Worm (Caenorhabditis elegans) whole organism, young adult: ENCODE data around the gene F13A7.7.
A peak's percentile ranks its signal among the peaks of the same experiment; 100 is the strongest.

ENCODE experiments used
- B0035.1 ChIP-seq: sonication (generic microtip); optimal IDR thresholded peaks from 2 replicates; lab custom pipeline; 2016; ENCODE audit warnings: missing genetic modification characterization, mild to moderate bottlenecking, missing compliant biosample characterization, missing genotype, missing genetic modification reagents
- B0336.3 ChIP-seq: fragments of 200-800 bp; sonication (Bioruptor generic); IDR thresholded peaks from 2 replicates; pipeline ENCODE4 v1.3.6; 2022; ENCODE audit warnings: missing genetic modification characterization, missing compliant biosample characterization
- C17E4.6 ChIP-seq: fragments of 200-800 bp; sonication (Bioruptor generic); IDR thresholded peaks from 2 replicates; pipeline ENCODE4 v1.3.6; 2022; ENCODE audit warnings: missing genetic modification reagents, missing genetic modification characterization, missing compliant biosample characterization
- D2030.7 ChIP-seq: fragments of 200-800 bp; sonication (Bioruptor generic); IDR thresholded peaks from 2 replicates; pipeline ENCODE4 v1.3.6; 2022; ENCODE audit warnings: missing genetic modification reagents, missing genetic modification characterization, missing compliant biosample characterization
- F10E7.11 ChIP-seq: sonication (generic microtip); optimal IDR thresholded peaks from 2 replicates; lab custom pipeline; 2017; ENCODE audit warnings: mild to moderate bottlenecking, missing genetic modification characterization, moderate library complexity, missing compliant biosample characterization
- F33H1.4 ChIP-seq: fragments of 200-800 bp; sonication (Bioruptor generic); IDR thresholded peaks from 2 replicates; pipeline ENCODE4 v1.3.6; 2022; ENCODE audit warnings: missing genetic modification reagents, missing genetic modification characterization, missing compliant biosample characterization
- F37B4.10 ChIP-seq: fragments of 200-800 bp; sonication (Bioruptor generic); IDR thresholded peaks from 2 replicates; pipeline ENCODE4 v1.3.6; 2022; ENCODE audit warnings: missing genetic modification characterization, missing compliant biosample characterization
- K12H6.12 ChIP-seq: fragments of 200-800 bp; sonication (Bioruptor generic); optimal IDR thresholded peaks from 2 replicates; lab custom pipeline; 2018; ENCODE audit warnings: mild to moderate bottlenecking, missing genetic modification characterization, missing compliant biosample characterization
- Y56A3A.18 ChIP-seq: fragments of 200-800 bp; sonication (Bioruptor generic); IDR thresholded peaks from 2 replicates; pipeline ENCODE4 v1.3.6; 2022; ENCODE audit warnings: missing genetic modification reagents, missing genetic modification characterization, missing compliant biosample characterization
- ZK185.1 ChIP-seq: sonication (generic microtip); optimal IDR thresholded peaks from 2 replicates; lab custom pipeline; 2016; ENCODE audit warnings: mild to moderate bottlenecking, missing genetic modification characterization, missing compliant biosample characterization; ENCODE audit not compliant: poor library complexity, severe bottlenecking
- akir-1 ChIP-seq: fragments of 200-800 bp; sonication (Bioruptor generic); optimal IDR thresholded peaks from 2 replicates; lab custom pipeline; 2018; ENCODE audit warnings: mild to moderate bottlenecking, missing genetic modification characterization, moderate library complexity, missing compliant biosample characterization
- ama-1 ChIP-seq, 3 experiments: fragments of 150-350 bp in 1 of 3; sonication (generic microtip) in 2 of 3; optimal IDR thresholded peaks; 2 replicates each; lab custom pipeline; 2014 to 2018; ENCODE audit warnings: missing biosample characterization in 2 of 3, missing genetic modification characterization in 2 of 3, missing genetic modification reagents in 2 of 3
- atf-7 ChIP-seq: sonication (generic microtip); optimal IDR thresholded peaks from 2 replicates; lab custom pipeline; 2017; ENCODE audit warnings: mild to moderate bottlenecking, missing genetic modification characterization, missing compliant biosample characterization
- athp-1 ChIP-seq: sonication (generic microtip); optimal IDR thresholded peaks from 2 replicates; lab custom pipeline; 2017; ENCODE audit warnings: mild to moderate bottlenecking, missing genetic modification characterization, missing compliant biosample characterization
- attf-5 ChIP-seq: fragments of 200-800 bp; sonication (Bioruptor generic); optimal IDR thresholded peaks from 2 replicates; lab custom pipeline; 2018; ENCODE audit warnings: mild to moderate bottlenecking, missing genetic modification characterization, missing compliant biosample characterization
- ceh-58 ChIP-seq: fragments of 200-800 bp; sonication (Bioruptor generic); IDR thresholded peaks from 2 replicates; pipeline ENCODE4 v1.3.6; 2022; ENCODE audit warnings: missing genetic modification characterization, missing compliant biosample characterization
- ceh-91 ChIP-seq: fragments of 200-800 bp; sonication (Bioruptor generic); IDR thresholded peaks from 2 replicates; pipeline ENCODE4 v1.3.6; 2022; ENCODE audit warnings: missing genetic modification reagents, missing genetic modification characterization, missing compliant biosample characterization
- chd-7 ChIP-seq: sonication (generic microtip); optimal IDR thresholded peaks from 2 replicates; lab custom pipeline; 2016; ENCODE audit warnings: mild to moderate bottlenecking, missing genetic modification characterization, moderate library complexity, missing compliant biosample characterization
- dpff-1 ChIP-seq: sonication (generic microtip); optimal IDR thresholded peaks from 2 replicates; lab custom pipeline; 2017; ENCODE audit warnings: mild to moderate bottlenecking, missing genetic modification characterization, missing compliant biosample characterization
- dpl-1 ChIP-seq: fragments of 150-350 bp; optimal IDR thresholded peaks from 2 replicates; lab custom pipeline; 2014; ENCODE audit warnings: missing biosample characterization, missing genetic modification reagents, missing genetic modification characterization
- egl-18 ChIP-seq: fragments of 200-800 bp; sonication (Bioruptor generic); IDR thresholded peaks from 2 replicates; pipeline ENCODE4 v1.3.6; 2022; ENCODE audit warnings: missing genetic modification reagents, missing genetic modification characterization, missing compliant biosample characterization
- ets-4 ChIP-seq: fragments of 200-800 bp; sonication (Bioruptor generic); optimal IDR thresholded peaks from 2 replicates; lab custom pipeline; 2018; ENCODE audit warnings: mild to moderate bottlenecking, missing genetic modification characterization, missing compliant biosample characterization
- hmg-20 ChIP-seq: fragments of 200-800 bp; sonication (Bioruptor generic); IDR thresholded peaks from 2 replicates; pipeline ENCODE4 v1.3.6; 2022; ENCODE audit warnings: missing genetic modification reagents, missing genetic modification characterization, missing compliant biosample characterization
- let-526 ChIP-seq: fragments of 200-800 bp; sonication (Bioruptor generic); IDR thresholded peaks from 2 replicates; pipeline ENCODE4 v1.3.6; 2022; ENCODE audit warnings: missing genetic modification reagents, missing genetic modification characterization, missing compliant biosample characterization
- lin-35 ChIP-seq, 3 experiments: fragments of 150-350 bp in 2 of 3; sonication (generic microtip) in 1 of 3; optimal IDR thresholded peaks; 2 replicates each; lab custom pipeline; 2014 to 2018; ENCODE audit warnings: missing biosample characterization in 3 of 3, missing genetic modification characterization in 3 of 3, missing genetic modification reagents in 3 of 3
- lin-54 ChIP-seq: fragments of 200-800 bp; sonication (Bioruptor generic); optimal IDR thresholded peaks from 2 replicates; lab custom pipeline; 2018; ENCODE audit warnings: mild to moderate bottlenecking, missing genetic modification characterization, missing compliant biosample characterization
- lsl-1 ChIP-seq: fragments of 200-800 bp; sonication (Bioruptor generic); optimal IDR thresholded peaks from 2 replicates; lab custom pipeline; 2018; ENCODE audit warnings: mild to moderate bottlenecking, missing genetic modification characterization, moderate library complexity, missing compliant biosample characterization
- madf-6 ChIP-seq: fragments of 200-800 bp; sonication (Bioruptor generic); IDR thresholded peaks from 2 replicates; pipeline ENCODE4 v1.3.6; 2022; ENCODE audit warnings: missing genetic modification reagents, missing genetic modification characterization, missing compliant biosample characterization
- mel-28 ChIP-seq: sonication (generic microtip); optimal IDR thresholded peaks from 2 replicates; lab custom pipeline; 2016; ENCODE audit warnings: borderline replicate concordance, mild to moderate bottlenecking, missing genetic modification characterization, missing compliant biosample characterization
- nfya-2 ChIP-seq: fragments of 200-800 bp; sonication (Bioruptor generic); IDR thresholded peaks from 2 replicates; pipeline ENCODE4 v1.3.6; 2022; ENCODE audit warnings: missing genetic modification reagents, missing genetic modification characterization, missing compliant biosample characterization
- nfyb-1 ChIP-seq: fragments of 200-800 bp; sonication (Bioruptor generic); IDR thresholded peaks from 2 replicates; pipeline ENCODE4 v1.3.6; 2022; ENCODE audit warnings: missing genetic modification reagents, missing genetic modification characterization, missing compliant biosample characterization
- nhr-80 ChIP-seq: sonication (generic microtip); optimal IDR thresholded peaks from 2 replicates; lab custom pipeline; 2016; ENCODE audit warnings: missing genetic modification characterization, missing compliant biosample characterization
- snpc-4 ChIP-seq, 5 experiments: fragments of 150-350 bp in 1 of 5; sonication (generic microtip) in 4 of 5; optimal IDR thresholded peaks; 2 replicates each; lab custom pipeline; 2014 to 2018; ENCODE audit warnings: missing genetic modification characterization in 5 of 5, missing biosample characterization in 3 of 5, antibody characterized with exemption in 2 of 5, mild to moderate bottlenecking in 2 of 5, missing compliant biosample characterization in 2 of 5, missing genotype in 2 of 5, moderate library complexity in 2 of 5, missing genetic modification reagents in 1 of 5
- somi-1 ChIP-seq: fragments of 200-800 bp; sonication (Bioruptor generic); optimal IDR thresholded peaks from 2 replicates; lab custom pipeline; 2018; ENCODE audit warnings: mild to moderate bottlenecking, missing genetic modification characterization, missing compliant biosample characterization
- sptf-2 ChIP-seq: fragments of 200-800 bp; sonication (Bioruptor generic); optimal IDR thresholded peaks from 2 replicates; lab custom pipeline; 2018; ENCODE audit warnings: mild to moderate bottlenecking, missing genetic modification characterization, missing compliant biosample characterization
- tbx-9 ChIP-seq: sonication (generic microtip); optimal IDR thresholded peaks from 2 replicates; lab custom pipeline; 2016; ENCODE audit warnings: borderline replicate concordance, missing genetic modification characterization, inconsistent platforms, missing compliant biosample characterization
- xnd-1 ChIP-seq: sonication (generic microtip); optimal IDR thresholded peaks from 2 replicates; lab custom pipeline; 2016; ENCODE audit warnings: missing genotype, missing genetic modification reagents, missing genetic modification characterization, missing compliant biosample characterization
- zim-3 ChIP-seq: sonication (generic microtip); optimal IDR thresholded peaks from 2 replicates; lab custom pipeline; 2017; ENCODE audit warnings: mild to moderate bottlenecking, missing genetic modification characterization, moderate library complexity, missing compliant biosample characterization
- ztf-25 ChIP-seq: fragments of 200-800 bp; sonication (Bioruptor generic); IDR thresholded peaks from 2 replicates; pipeline ENCODE4 v1.3.6; 2022; ENCODE audit warnings: missing genetic modification reagents, missing genetic modification characterization, missing compliant biosample characterization
- ztf-28 ChIP-seq: fragments of 200-800 bp; sonication (Bioruptor generic); IDR thresholded peaks from 2 replicates; pipeline ENCODE4 v1.3.6; 2022; ENCODE audit warnings: missing genetic modification reagents, missing genetic modification characterization, missing compliant biosample characterization

F13A7.7 gene

ce11 chrV:16370039-16370438 is 13.6 kb downstream of the F13A7.7 start (continued):
- TF ChIP-seq D2030.7 (GFP tag; lab: Robert Waterston, UW) (peak; percentile 89), F37B4.10 (GFP tag; lab: Robert Waterston, UW) (0 out of 2 replicates have a peak, but pooled peaks have one; percentile 92), tbx-9 (tag; lab: Kevin White, UChicago) (no peak), ets-4 (peak; percentile 71), C17E4.6 (GFP tag; lab: Robert Waterston, UW) (no peak), ama-1 (optimal IDR thresholded peaks at IDR 0.05; lab: Kevin White, UChicago) (no peak), ama-1 (GFP tag; optimal IDR thresholded peaks at IDR 0.05; lab: Kevin White, UChicago) (peak; percentile 51 to 59), let-526 (GFP tag; lab: Robert Waterston, UW) (peak; percentile 70; the same call in 1 of the 2 replicates), lin-35 (GFP tag; optimal IDR thresholded peaks at IDR 0.05; lab: Kevin White, UChicago) (no peak), akir-1 (GFP tag; lab: Kevin White, UChicago) (no peak), lin-54 (GFP tag; lab: Kevin White, UChicago) (peak; percentile 76), K12H6.12 (tag; lab: Kevin White, UChicago) (peak; percentile 61), ceh-58 (no peak), nhr-80 (tag; lab: Kevin White, UChicago) (peak; percentile 71), madf-6 (GFP tag; lab: Robert Waterston, UW) (peak; percentile 64; the same call in 1 of the 2 replicates), athp-1 (tag; lab: Kevin White, UChicago) (peak; percentile 89), atf-7 (tag; lab: Kevin White, UChicago) (peak; percentile 68), sptf-2 (GFP tag; lab: Kevin White, UChicago) (peak; percentile 70), B0035.1 (tag; lab: Kevin White, UChicago) (peak; percentile 69), mel-28 (tag; lab: Kevin White, UChicago) (peak; percentile 50), somi-1 (GFP tag; lab: Kevin White, UChicago) (peak; percentile 45), F10E7.11 (tag; lab: Kevin White, UChicago) (peak; percentile 78), snpc-4 (GFP tag; optimal IDR thresholded peaks at IDR 0.05; lab: Kevin White, UChicago) (peak; percentile 80), snpc-4 (tag; optimal IDR thresholded peaks at IDR 0.05; lab: Kevin White, UChicago) (peak; percentile 39 to 89 (median 82)), nfya-2 (GFP tag; lab: Robert Waterston, UW) (0 out of 2 replicates have a peak, but pooled peaks have one; percentile 42), hmg-20 (GFP tag; lab: Robert Waterston, UW) (peak; percentile 84), ztf-25 (peak; percentile 84; the same call in 1 of the 2 replicates), egl-18 (GFP tag; lab: Robert Waterston, UW) (peak; percentile 61; the same call in 1 of the 2 replicates), B0336.3 (GFP tag; lab: Robert Waterston, UW) (peak; percentile 92), attf-5 (peak; percentile 83), chd-7 (tag; lab: Kevin White, UChicago) (peak; percentile 84), dpff-1 (peak; percentile 77), ztf-28 (GFP tag; lab: Robert Waterston, UW) (peak; percentile 88), ceh-91 (GFP tag; lab: Robert Waterston, UW) (0 out of 2 replicates have a peak, but pooled peaks have one; percentile 52), xnd-1 (tag; lab: Kevin White, UChicago) (no peak), lsl-1 (peak; percentile 54), zim-3 (tag; lab: Kevin White, UChicago) (peak; percentile 83), ZK185.1 (tag; lab: Kevin White, UChicago) (no peak), Y56A3A.18 (GFP tag; lab: Robert Waterston, UW) (peak; percentile 92), dpl-1 (GFP tag; lab: Kevin White, UChicago) (no peak), F33H1.4 (GFP tag; lab: Robert Waterston, UW) (peak; percentile 51), nfyb-1 (GFP tag; lab: Robert Waterston, UW) (peak; percentile 88)
